Fruit fly (Drosophila melanogaster) whole organism, embryonic: ENCODE data around the gene CG11986.

Experiments used
- CG4282 ChIP-seq: fragments of 200-800 bp; sonication (Bioruptor generic); optimal IDR thresholded peaks from 2 replicates; lab custom pipeline; 2016; ENCODE audit warnings: missing biosample characterization, missing genetic modification characterization
- Chrac-16 ChIP-seq: fragments of 200-800 bp; sonication (Bioruptor generic); optimal IDR thresholded peaks from 3 replicates; lab custom pipeline; 2016; ENCODE audit warnings: missing biosample characterization, missing genetic modification characterization
- CrebB ChIP-seq: fragments of 200-800 bp; sonication (Bioruptor generic); optimal IDR thresholded peaks from 3 replicates; lab custom pipeline; 2018; ENCODE audit warnings: missing biosample characterization, mild to moderate bottlenecking, missing genetic modification characterization
- cato ChIP-seq: fragments of 200-800 bp; sonication (Bioruptor generic); optimal IDR thresholded peaks from 2 replicates; lab custom pipeline; 2016; ENCODE audit warnings: missing biosample characterization, missing genetic modification characterization, borderline replicate concordance
- fd64A ChIP-seq: fragments of 200-800 bp; sonication (Bioruptor generic); optimal IDR thresholded peaks from 3 replicates; lab custom pipeline; 2018; ENCODE audit warnings: missing biosample characterization, mild to moderate bottlenecking, missing genetic modification characterization
- ftz-f1 ChIP-seq: fragments of 200-800 bp; sonication (Bioruptor generic); optimal IDR thresholded peaks from 2 replicates; lab custom pipeline; 2016; ENCODE audit warnings: missing biosample characterization, missing genetic modification characterization
- gro ChIP-seq: fragments of 200-800 bp; sonication (Bioruptor generic); optimal IDR thresholded peaks from 2 replicates; lab custom pipeline; 2016; ENCODE audit warnings: missing biosample characterization, missing genetic modification characterization
- pb ChIP-seq: fragments of 200-800 bp; sonication (Bioruptor generic); optimal IDR thresholded peaks from 3 replicates; lab custom pipeline; 2016; ENCODE audit warnings: missing biosample characterization, missing genetic modification characterization
- phol ChIP-seq: fragments of 200-800 bp; sonication (Bioruptor generic); optimal IDR thresholded peaks from 3 replicates; lab custom pipeline; 2018; ENCODE audit warnings: missing biosample characterization, mild to moderate bottlenecking, missing genetic modification characterization, moderate library complexity

dm6 chr3R:8981209-8981996 lies 33.8 kb upstream of the CG11986 start:
- TF ChIP-seq gro (GFP tag; lab: Kevin White, UChicago): no peak
- no peak for TF ChIP-seq Chrac-16
- TF ChIP-seq phol (tag; lab: Kevin White, UChicago): no peak
- no peak for TF ChIP-seq CG4282
- no peak for TF ChIP-seq ftz-f1
- no peak for TF ChIP-seq CrebB (tag; lab: Kevin White, UChicago)
- no peak for TF ChIP-seq fd64A (GFP tag; lab: Kevin White, UChicago)
- TF ChIP-seq cato (GFP tag; lab: Kevin White, UChicago): no peak
- TF ChIP-seq pb (GFP tag; lab: Kevin White, UChicago): no peak
